Fruit fly (Drosophila melanogaster): ENCODE data around the gene Cyp4d2.

Gene Cyp4d2

DNA sequence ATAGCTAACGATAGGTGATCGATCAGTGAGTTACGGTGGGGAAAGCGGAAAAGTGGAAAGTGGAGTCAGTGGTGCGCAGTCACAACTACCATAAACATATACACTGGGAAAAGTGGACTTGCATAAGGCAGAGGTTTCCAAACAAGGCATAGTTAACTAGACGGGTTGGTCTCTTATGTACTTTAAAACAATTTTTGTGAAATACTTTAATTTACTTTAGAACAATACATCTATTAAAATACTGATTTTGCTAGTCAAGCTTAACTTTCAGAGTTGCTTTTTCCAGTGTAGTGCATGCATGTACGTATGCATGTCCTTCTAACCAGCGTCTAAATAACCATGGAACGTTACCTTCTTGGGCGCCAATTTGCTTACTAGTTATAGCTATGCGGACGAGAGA lies 44.1 kb downstream of the Cyp4d2 start:
- peak; percentile 56; the same call in 1 of the 2 replicates for TF ChIP-seq Ets98B (GFP tag; IDR thresholded peaks at IDR 0.05)
- TF ChIP-seq CG10348 (GFP tag; IDR thresholded peaks at IDR 0.05), result no peak
- TF ChIP-seq CG14655 (GFP tag; optimal IDR thresholded peaks at IDR 0.05), result peak; percentile 50
- no peak for TF ChIP-seq D1 (tag; optimal IDR thresholded peaks at IDR 0.05)
- TF ChIP-seq CG32121 (GFP tag; IDR thresholded peaks at IDR 0.05), result no peak
- TF ChIP-seq Pif1A (GFP tag; optimal IDR thresholded peaks at IDR 0.05), result peak; percentile 41
- no peak for TF ChIP-seq CG15710 (tag; optimal IDR thresholded peaks at IDR 0.05)
- TF ChIP-seq CG13204 (GFP tag; optimal IDR thresholded peaks at IDR 0.05), result no peak
- no peak for TF ChIP-seq EcR (GFP tag; optimal IDR thresholded peaks at IDR 0.05)
- peak; percentile 57 for TF ChIP-seq CG8301 (tag; optimal IDR thresholded peaks at IDR 0.05)
- no peak for TF ChIP-seq gl (tag; optimal IDR thresholded peaks at IDR 0.05)
- TF ChIP-seq CG12605 (GFP tag; IDR thresholded peaks at IDR 0.05), result no peak
- peak; percentile 56; the same call in 1 of the 3 replicates for TF ChIP-seq CG4496 (GFP tag; IDR thresholded peaks at IDR 0.05)
- TF ChIP-seq CG8159 (tag; optimal IDR thresholded peaks at IDR 0.05), result peak; percentile 13
- no peak for TF ChIP-seq CG34367 (tag; optimal IDR thresholded peaks at IDR 0.05)
- no peak for TF ChIP-seq Snoo (tag; optimal IDR thresholded peaks at IDR 0.05)
- TF ChIP-seq CG9948 (tag; optimal IDR thresholded peaks at IDR 0.05), result peak; percentile 20
- peak; percentile 44; the same call in 2 of the 3 replicates for TF ChIP-seq fd96Ca (GFP tag; IDR thresholded peaks at IDR 0.05)
- TF ChIP-seq rn (GFP tag; IDR thresholded peaks at IDR 0.05), result no peak
- TF ChIP-seq CG17806 (tag; optimal IDR thresholded peaks at IDR 0.05), result peak; percentile 21
- TF ChIP-seq Pif1B (GFP tag; optimal IDR thresholded peaks at IDR 0.05), result no peak

DNA sequence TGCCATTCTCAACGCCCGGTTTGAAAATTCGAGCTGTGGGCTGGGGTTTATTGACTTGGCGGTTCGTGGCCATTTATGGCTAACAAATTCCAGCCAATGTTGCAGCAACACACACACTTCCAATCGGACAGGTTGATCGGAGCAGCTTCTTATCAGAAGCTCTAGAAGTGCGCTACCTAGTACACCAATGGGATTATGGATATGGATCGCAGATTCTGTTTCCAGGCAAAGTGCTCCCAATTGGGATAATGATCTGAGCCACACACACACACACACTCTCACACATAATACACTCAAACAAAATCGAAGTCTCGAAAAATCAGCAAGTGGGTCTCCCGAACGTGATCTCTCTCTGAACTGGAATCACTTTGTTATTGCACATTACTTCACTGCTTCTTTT lies 45.8 kb downstream of the Cyp4d2 start:
- TF ChIP-seq EcR (GFP tag; optimal IDR thresholded peaks at IDR 0.05), result no peak
- no peak for TF ChIP-seq CG14655 (GFP tag; optimal IDR thresholded peaks at IDR 0.05)
- TF ChIP-seq Ets98B (GFP tag; IDR thresholded peaks at IDR 0.05), result no peak
- no peak for TF ChIP-seq CG32121 (GFP tag; IDR thresholded peaks at IDR 0.05)
- TF ChIP-seq rn (GFP tag; IDR thresholded peaks at IDR 0.05), result no peak
- no peak for TF ChIP-seq CG34367 (tag; optimal IDR thresholded peaks at IDR 0.05)
- no peak for TF ChIP-seq CG4496 (GFP tag; IDR thresholded peaks at IDR 0.05)
- TF ChIP-seq CG8301 (tag; optimal IDR thresholded peaks at IDR 0.05), result no peak
- TF ChIP-seq gl (tag; optimal IDR thresholded peaks at IDR 0.05), result no peak
- no peak for TF ChIP-seq Snoo (tag; optimal IDR thresholded peaks at IDR 0.05)
- TF ChIP-seq CG8159 (tag; optimal IDR thresholded peaks at IDR 0.05), result no peak

DNA sequence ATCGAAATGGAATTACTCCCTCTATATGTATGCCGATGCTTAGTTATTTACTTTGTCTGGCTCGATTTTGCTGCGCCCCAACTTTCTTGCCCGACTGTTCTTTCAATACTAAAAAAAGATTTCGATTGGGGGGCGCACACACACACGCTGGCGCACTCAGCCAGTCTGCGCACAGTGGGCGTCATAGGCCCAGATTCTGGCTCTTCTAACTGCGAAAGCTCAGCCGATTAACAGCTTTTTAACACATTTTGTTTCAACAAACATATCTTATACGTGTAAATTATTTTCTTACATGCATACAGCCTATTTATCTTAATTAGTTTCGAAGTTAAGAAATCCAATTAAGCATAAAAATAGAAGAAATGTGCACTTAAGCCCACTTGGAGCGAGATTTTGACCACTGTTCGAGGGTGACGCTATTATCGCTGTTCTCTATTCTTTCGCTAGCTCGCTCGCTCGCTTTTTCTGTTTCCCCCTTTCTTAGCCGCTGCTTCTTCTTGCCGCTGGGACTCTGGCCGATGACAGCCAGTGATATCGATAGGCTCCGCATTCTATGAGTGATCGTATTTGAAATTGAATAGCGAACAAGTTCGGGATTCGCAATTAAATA lies 46.5 kb downstream of the Cyp4d2 start, which contains the start of gene Vinc:
Gene Vinc, minus strand, starts transcription at position 387 of the 610 bp plus-strand sequence.
- TF ChIP-seq CG8159 (tag; optimal IDR thresholded peaks at IDR 0.05), result peak; percentile 94
- peak; percentile 90 for TF ChIP-seq Snoo (tag; optimal IDR thresholded peaks at IDR 0.05)
- TF ChIP-seq CG9948 (tag; optimal IDR thresholded peaks at IDR 0.05), result peak; percentile 79
- peak; percentile 40; the same call in 1 of the 2 replicates for TF ChIP-seq rn (GFP tag; IDR thresholded peaks at IDR 0.05)
- TF ChIP-seq CG34367 (tag; optimal IDR thresholded peaks at IDR 0.05), result peak; percentile 80
- TF ChIP-seq CG10348 (GFP tag; IDR thresholded peaks at IDR 0.05), result peak; percentile 34; the same call in 1 of the 2 replicates
- peak; percentile 90 for TF ChIP-seq CG32121 (GFP tag; IDR thresholded peaks at IDR 0.05)
- peak; percentile 94 for TF ChIP-seq CG14655 (GFP tag; optimal IDR thresholded peaks at IDR 0.05)
- TF ChIP-seq fd96Ca (GFP tag; IDR thresholded peaks at IDR 0.05), result peak; percentile 92
- TF ChIP-seq CG8301 (tag; optimal IDR thresholded peaks at IDR 0.05), result peak; percentile 93
- TF ChIP-seq Pif1A (GFP tag; optimal IDR thresholded peaks at IDR 0.05), result peak; percentile 92
- peak; percentile 88 for TF ChIP-seq Ets98B (GFP tag; IDR thresholded peaks at IDR 0.05)
- TF ChIP-seq CG17806 (tag; optimal IDR thresholded peaks at IDR 0.05), result peak; percentile 86
- no peak for TF ChIP-seq CG13204 (GFP tag; optimal IDR thresholded peaks at IDR 0.05)
- TF ChIP-seq CG15710 (tag; optimal IDR thresholded peaks at IDR 0.05), result peak; percentile 79
- TF ChIP-seq CG4496 (GFP tag; IDR thresholded peaks at IDR 0.05), result peak; percentile 84
- peak; percentile 72 for TF ChIP-seq EcR (GFP tag; optimal IDR thresholded peaks at IDR 0.05)
- peak; percentile 85 for TF ChIP-seq gl (tag; optimal IDR thresholded peaks at IDR 0.05)
- TF ChIP-seq D1 (tag; optimal IDR thresholded peaks at IDR 0.05), result no peak
- TF ChIP-seq CG12605 (GFP tag; IDR thresholded peaks at IDR 0.05), result peak; percentile 45; the same call in 1 of the 2 replicates
- peak; percentile 87 for TF ChIP-seq Pif1B (GFP tag; optimal IDR thresholded peaks at IDR 0.05)

DNA sequence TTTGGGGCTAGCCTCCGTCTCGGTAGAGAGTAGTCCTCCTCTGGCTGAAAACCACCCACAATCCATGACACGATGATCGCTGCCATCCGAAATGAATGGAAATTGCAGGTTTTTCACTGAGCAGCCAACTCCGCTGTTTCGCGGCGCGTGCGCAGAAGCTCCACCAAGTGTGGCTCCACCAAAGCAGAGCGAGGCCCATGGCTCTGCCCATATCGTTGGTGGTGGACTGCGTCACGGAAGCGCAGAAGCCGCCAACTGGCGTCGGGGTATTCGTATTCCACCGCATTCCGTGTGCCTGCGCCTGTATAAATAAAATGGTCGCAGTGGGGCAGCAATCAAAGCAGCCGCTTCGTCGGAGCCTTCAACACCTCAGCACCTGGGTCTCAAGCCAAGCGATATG lies 47.6 kb downstream of the Cyp4d2 start, which contains the start of gene CG14052:
Gene CG14052, plus strand, starts transcription at position 301 of the 400 bp plus-strand sequence.
- TF ChIP-seq CG32121 (GFP tag; IDR thresholded peaks at IDR 0.05), result no peak
- no peak for TF ChIP-seq CG17806 (tag; optimal IDR thresholded peaks at IDR 0.05)
- TF ChIP-seq Pif1A (GFP tag; optimal IDR thresholded peaks at IDR 0.05), result no peak
- TF ChIP-seq CG10348 (GFP tag; IDR thresholded peaks at IDR 0.05), result no peak
- TF ChIP-seq CG13204 (GFP tag; optimal IDR thresholded peaks at IDR 0.05), result no peak
- no peak for TF ChIP-seq D1 (tag; optimal IDR thresholded peaks at IDR 0.05)
- TF ChIP-seq CG15710 (tag; optimal IDR thresholded peaks at IDR 0.05), result no peak
- no peak for TF ChIP-seq CG8301 (tag; optimal IDR thresholded peaks at IDR 0.05)
- no peak for TF ChIP-seq CG9948 (tag; optimal IDR thresholded peaks at IDR 0.05)
- TF ChIP-seq CG8159 (tag; optimal IDR thresholded peaks at IDR 0.05), result no peak
- TF ChIP-seq CG4496 (GFP tag; IDR thresholded peaks at IDR 0.05), result no peak
- TF ChIP-seq fd96Ca (GFP tag; IDR thresholded peaks at IDR 0.05), result no peak
- TF ChIP-seq gl (tag; optimal IDR thresholded peaks at IDR 0.05), result no peak
- no peak for TF ChIP-seq Ets98B (GFP tag; IDR thresholded peaks at IDR 0.05)
- no peak for TF ChIP-seq CG14655 (GFP tag; optimal IDR thresholded peaks at IDR 0.05)
- no peak for TF ChIP-seq EcR (GFP tag; optimal IDR thresholded peaks at IDR 0.05)
- no peak for TF ChIP-seq Snoo (tag; optimal IDR thresholded peaks at IDR 0.05)
- no peak for TF ChIP-seq rn (GFP tag; IDR thresholded peaks at IDR 0.05)

DNA sequence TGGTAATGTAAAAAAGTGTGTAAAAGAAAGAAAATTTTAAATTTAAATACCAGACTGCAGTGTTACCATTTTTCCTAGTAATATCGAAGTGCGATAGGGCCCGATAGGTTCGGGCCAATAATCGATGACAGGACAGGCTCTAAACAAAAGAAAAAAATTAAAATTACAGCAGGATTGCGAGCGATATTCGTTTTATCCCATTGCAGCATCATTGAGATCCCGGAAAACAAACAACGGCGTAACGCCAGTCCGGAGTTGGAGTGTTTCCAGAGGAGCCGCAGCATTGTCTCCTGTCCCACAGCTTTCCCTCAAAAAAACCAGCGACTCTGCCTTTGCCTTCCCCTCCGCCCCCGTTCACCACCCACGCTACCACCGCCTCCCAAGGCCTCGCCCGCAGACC lies 49.3 kb downstream of the Cyp4d2 start, which contains the start of gene pcx:
Gene pcx, plus strand, starts transcription at position 159 of the 400 bp plus-strand sequence.
- TF ChIP-seq CG34367 (tag; optimal IDR thresholded peaks at IDR 0.05) (no peak), Snoo (tag; optimal IDR thresholded peaks at IDR 0.05) (no peak), CG10348 (GFP tag; IDR thresholded peaks at IDR 0.05) (no peak), Pif1B (GFP tag; optimal IDR thresholded peaks at IDR 0.05) (no peak), Pif1A (GFP tag; optimal IDR thresholded peaks at IDR 0.05) (no peak), CG15710 (tag; optimal IDR thresholded peaks at IDR 0.05) (no peak), fd96Ca (GFP tag; IDR thresholded peaks at IDR 0.05) (no peak), CG12605 (GFP tag; IDR thresholded peaks at IDR 0.05) (no peak), gl (tag; optimal IDR thresholded peaks at IDR 0.05) (no peak), CG17806 (tag; optimal IDR thresholded peaks at IDR 0.05) (no peak), CG8159 (tag; optimal IDR thresholded peaks at IDR 0.05) (no peak), rn (GFP tag; IDR thresholded peaks at IDR 0.05) (no peak), CG9948 (tag; optimal IDR thresholded peaks at IDR 0.05) (no peak), D1 (tag; optimal IDR thresholded peaks at IDR 0.05) (no peak), Ets98B (GFP tag; IDR thresholded peaks at IDR 0.05) (no peak), CG32121 (GFP tag; IDR thresholded peaks at IDR 0.05) (no peak), CG13204 (GFP tag; optimal IDR thresholded peaks at IDR 0.05) (no peak), CG4496 (GFP tag; IDR thresholded peaks at IDR 0.05) (no peak), EcR (GFP tag; optimal IDR thresholded peaks at IDR 0.05) (no peak)
